Worm (Caenorhabditis elegans) whole organism, mixed stage, embryonic: Measurements from ENCODE around the gene slc-25A21.
A peak's percentile ranks its signal among the peaks of the same experiment; 100 is the strongest.

Experiments used
- M03D4.4 ChIP-seq: sonication (generic microtip); optimal IDR thresholded peaks from 2 replicates; lab custom pipeline; 2017; ENCODE audit warnings: mild to moderate bottlenecking, missing genetic modification characterization, missing compliant biosample characterization
- bed-3 ChIP-seq: fragments of 200-800 bp; sonication (Bioruptor generic); optimal IDR thresholded peaks from 3 replicates; lab custom pipeline; 2018; ENCODE audit warnings: mild to moderate bottlenecking, missing genetic modification characterization, moderate library complexity, missing compliant biosample characterization
- blmp-1 ChIP-seq: fragments of 150-350 bp; optimal IDR thresholded peaks from 2 replicates; lab custom pipeline; 2014; ENCODE audit warnings: missing biosample characterization, missing genetic modification characterization
- ceh-43 ChIP-seq: fragments of 200-800 bp; sonication (Bioruptor generic); optimal IDR thresholded peaks from 2 replicates; lab custom pipeline; 2018; ENCODE audit warnings: mild to moderate bottlenecking, missing genetic modification characterization, moderate library complexity, missing compliant biosample characterization
- ceh-83 ChIP-seq: fragments of 200-800 bp; sonication (Bioruptor generic); optimal IDR thresholded peaks from 2 replicates; lab custom pipeline; 2018; ENCODE audit warnings: mild to moderate bottlenecking, missing genetic modification characterization, missing compliant biosample characterization
- ces-1 ChIP-seq: fragments of 150-350 bp; optimal IDR thresholded peaks from 2 replicates; lab custom pipeline; 2014; ENCODE audit warnings: missing biosample characterization, missing genetic modification reagents, missing genetic modification characterization
- drap-1 ChIP-seq: fragments of 200-800 bp; sonication (Bioruptor generic); optimal IDR thresholded peaks from 3 replicates; lab custom pipeline; 2018; ENCODE audit warnings: mild to moderate bottlenecking, missing genetic modification characterization, missing compliant biosample characterization
- elt-1 ChIP-seq: sonication (generic microtip); optimal IDR thresholded peaks from 2 replicates; lab custom pipeline; 2017; ENCODE audit warnings: missing genetic modification characterization, mild to moderate bottlenecking, missing compliant biosample characterization, antibody characterized with exemption, moderate library complexity, borderline replicate concordance; ENCODE audit not compliant: insufficient read depth
- elt-3 ChIP-seq: fragments of 150-350 bp; optimal IDR thresholded peaks from 2 replicates; lab custom pipeline; 2014; ENCODE audit warnings: missing biosample characterization, missing genetic modification characterization
- ham-2 ChIP-seq: fragments of 200-800 bp; sonication (Bioruptor generic); optimal IDR thresholded peaks from 2 replicates; lab custom pipeline; 2018; ENCODE audit warnings: mild to moderate bottlenecking, missing genetic modification characterization, missing compliant biosample characterization
- hlh-1 ChIP-seq: fragments of 150-350 bp; optimal IDR thresholded peaks from 2 replicates; lab custom pipeline; 2014; ENCODE audit warnings: missing biosample characterization, missing genetic modification reagents, missing genetic modification characterization
- lin-32 ChIP-seq: fragments of 200-800 bp; sonication (Bioruptor generic); optimal IDR thresholded peaks from 2 replicates; lab custom pipeline; 2018; ENCODE audit warnings: mild to moderate bottlenecking, missing genetic modification characterization, missing compliant biosample characterization
- lsy-2 ChIP-seq: fragments of 150-350 bp; optimal IDR thresholded peaks from 2 replicates; lab custom pipeline; 2014; ENCODE audit warnings: missing biosample characterization, missing genetic modification characterization
- mab-5 ChIP-seq: fragments of 150-350 bp; optimal IDR thresholded peaks from 2 replicates; lab custom pipeline; 2014; ENCODE audit warnings: missing biosample characterization, missing genetic modification characterization
- mep-1 ChIP-seq: fragments of 150-350 bp; optimal IDR thresholded peaks from 2 replicates; lab custom pipeline; 2017; ENCODE audit warnings: missing biosample characterization, missing genetic modification reagents, missing genetic modification characterization, inconsistent platforms
- mls-2 ChIP-seq: sonication (generic microtip); optimal IDR thresholded peaks from 2 replicates; lab custom pipeline; 2016; ENCODE audit warnings: mild to moderate bottlenecking, missing genetic modification characterization, moderate library complexity, missing compliant biosample characterization
- nhr-12 ChIP-seq: fragments of 150-350 bp; optimal IDR thresholded peaks from 2 replicates; lab custom pipeline; 2014; ENCODE audit warnings: missing biosample characterization, missing genetic modification characterization
- nhr-2 ChIP-seq: fragments of 150-350 bp; optimal IDR thresholded peaks from 2 replicates; lab custom pipeline; 2014; ENCODE audit warnings: missing biosample characterization, missing genetic modification characterization
- nhr-237 ChIP-seq: fragments of 150-350 bp; optimal IDR thresholded peaks from 2 replicates; lab custom pipeline; 2014; ENCODE audit warnings: missing biosample characterization, missing genetic modification characterization
- nhr-28 ChIP-seq: fragments of 150-350 bp; optimal IDR thresholded peaks from 2 replicates; lab custom pipeline; 2014; ENCODE audit warnings: missing biosample characterization, missing genetic modification characterization
- nhr-76 ChIP-seq: sonication (generic microtip); optimal IDR thresholded peaks from 2 replicates; lab custom pipeline; 2017; ENCODE audit warnings: missing biosample characterization, missing genetic modification characterization
- pha-4 ChIP-seq: fragments of 150-350 bp; optimal IDR thresholded peaks from 2 replicates; lab custom pipeline; 2018; ENCODE audit warnings: missing biosample characterization, missing genetic modification reagents, missing genetic modification characterization
- sem-2 ChIP-seq: fragments of 200-800 bp; sonication (Bioruptor generic); optimal IDR thresholded peaks from 2 replicates; lab custom pipeline; 2018; ENCODE audit warnings: mild to moderate bottlenecking, missing genetic modification characterization, missing compliant biosample characterization
- snpc-4 ChIP-seq: fragments of 150-350 bp; optimal IDR thresholded peaks from 2 replicates; lab custom pipeline; 2014; ENCODE audit warnings: missing biosample characterization, missing genetic modification characterization
- sptf-1 ChIP-seq: sonication (generic microtip); optimal IDR thresholded peaks from 2 replicates; lab custom pipeline; 2017; ENCODE audit warnings: mild to moderate bottlenecking, missing genetic modification characterization, moderate library complexity, missing compliant biosample characterization
- unc-120 ChIP-seq: sonication (generic microtip); optimal IDR thresholded peaks from 2 replicates; lab custom pipeline; 2017; ENCODE audit warnings: missing genetic modification characterization, missing compliant biosample characterization; ENCODE audit not compliant: poor library complexity, severe bottlenecking
- unc-39 ChIP-seq: fragments of 150-350 bp; optimal IDR thresholded peaks from 2 replicates; lab custom pipeline; 2014; ENCODE audit warnings: missing biosample characterization, missing genetic modification characterization
- unc-62 ChIP-seq: fragments of 150-350 bp; optimal IDR thresholded peaks from 2 replicates; lab custom pipeline; 2014; ENCODE audit warnings: missing biosample characterization, missing genetic modification reagents, missing genetic modification characterization
- zip-8 ChIP-seq: fragments of 150-350 bp; optimal IDR thresholded peaks from 2 replicates; lab custom pipeline; 2014; ENCODE audit warnings: missing biosample characterization, missing genetic modification characterization
- ztf-11 ChIP-seq: fragments of 150-350 bp; optimal IDR thresholded peaks from 2 replicates; lab custom pipeline; 2014; ENCODE audit warnings: missing biosample characterization, missing genetic modification characterization

The slc-25A21 gene

DNA sequence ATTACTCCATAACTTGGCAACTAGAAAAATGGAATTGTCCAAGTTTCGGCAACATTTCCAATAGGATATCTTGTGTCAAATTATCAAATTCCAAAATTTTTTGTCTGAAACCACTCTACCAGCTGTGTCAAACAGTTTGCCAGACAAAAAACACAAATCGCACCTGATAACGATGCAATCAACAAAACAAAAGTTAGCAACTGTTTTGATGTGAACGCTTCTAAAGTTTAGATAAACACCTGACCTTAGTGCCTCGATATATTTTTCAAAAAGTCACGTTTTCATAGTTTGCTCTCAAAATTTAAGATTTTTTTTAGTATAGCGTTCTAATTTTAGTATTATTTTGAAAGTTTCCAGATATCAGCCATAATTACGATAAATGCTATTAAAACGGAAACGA is 38.4 kb upstream of the slc-25A21 start:
- TF ChIP-seq mls-2 (tag; lab: Kevin White, UChicago) (no peak), lin-32 (GFP tag; lab: Kevin White, UChicago) (no peak), mep-1 (tag; lab: Kevin White, UChicago) (no peak), hlh-1 (tag; lab: Kevin White, UChicago) (no peak), sem-2 (no peak), ceh-43 (no peak), nhr-2 (tag; lab: Kevin White, UChicago) (no peak), unc-120 (tag; lab: Kevin White, UChicago) (no peak), zip-8 (no peak), unc-39 (tag; lab: Kevin White, UChicago) (no peak), nhr-76 (tag; lab: Kevin White, UChicago) (no peak), elt-1 (no peak), drap-1 (GFP tag; lab: Kevin White, UChicago) (no peak), blmp-1 (tag; lab: Kevin White, UChicago) (no peak), mab-5 (tag; lab: Kevin White, UChicago) (no peak), nhr-28 (tag; lab: Kevin White, UChicago) (no peak)

DNA sequence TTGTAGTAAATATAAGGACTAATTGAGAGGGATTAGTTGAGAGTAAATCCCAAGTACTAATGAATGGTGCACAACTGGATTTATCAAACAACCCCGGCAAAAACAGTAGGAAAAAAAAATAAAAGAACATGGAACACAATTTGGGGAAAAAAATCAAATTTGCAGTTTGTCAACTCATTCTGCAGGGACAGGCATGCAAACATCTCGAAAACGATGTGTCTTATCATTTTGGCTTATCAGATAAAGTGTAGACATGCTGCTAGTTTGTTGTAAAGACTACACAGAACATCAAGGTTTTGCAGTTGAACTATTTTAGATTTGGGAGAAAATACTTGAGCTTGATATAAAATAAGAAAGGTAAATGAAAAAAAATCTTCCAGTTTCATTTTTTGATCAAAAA is 35.9 kb upstream of the slc-25A21 start:
- TF ChIP-seq snpc-4 (tag; lab: Kevin White, UChicago) (no peak), ceh-83 (no peak), M03D4.4 (tag; lab: Kevin White, UChicago) (no peak), sem-2 (no peak), bed-3 (GFP tag; lab: Kevin White, UChicago) (no peak)

DNA sequence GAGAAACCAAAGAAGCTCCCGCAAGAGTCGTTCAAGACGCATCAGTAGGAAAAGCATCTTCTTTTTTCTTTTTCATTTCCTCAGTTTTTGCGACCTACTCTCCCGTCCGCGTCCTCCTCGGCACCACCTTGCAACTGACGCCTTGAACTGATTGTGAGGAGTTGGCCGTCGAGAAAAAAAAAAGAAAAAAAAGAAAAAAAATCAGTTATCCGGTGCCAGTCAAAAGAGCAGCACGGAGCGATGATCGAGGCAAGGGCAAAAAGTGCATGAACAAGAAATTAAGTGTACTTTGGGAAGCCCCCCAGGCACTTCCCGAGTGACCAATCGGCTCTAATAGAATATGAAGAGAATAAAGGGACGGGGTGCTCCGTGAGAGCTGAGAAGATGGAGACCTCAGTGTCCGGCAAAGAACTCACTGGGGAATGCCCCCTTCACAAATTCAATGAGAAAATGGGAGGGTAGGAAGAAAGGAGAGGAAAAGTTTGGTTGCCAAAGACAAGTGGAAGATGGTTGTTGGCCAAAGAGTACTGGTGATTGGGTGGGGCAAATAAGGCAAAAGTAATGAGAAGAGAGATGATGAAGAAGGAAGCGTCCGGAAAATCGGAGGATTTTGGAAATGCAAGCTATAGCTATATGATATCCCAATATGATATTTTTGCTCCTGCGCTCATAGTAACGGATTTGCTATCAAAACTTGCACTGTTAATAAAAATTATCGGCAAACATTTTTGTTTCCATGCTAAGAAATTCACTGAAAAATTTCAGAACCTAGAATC is 34.3 kb upstream of the slc-25A21 start:
- TF ChIP-seq bed-3 (GFP tag; lab: Kevin White, UChicago) = no peak
- TF ChIP-seq unc-120 (tag; lab: Kevin White, UChicago) = no peak
- no peak for TF ChIP-seq blmp-1 (tag; lab: Kevin White, UChicago)
- peak; percentile 31 for TF ChIP-seq hlh-1 (tag; lab: Kevin White, UChicago)
- no peak for TF ChIP-seq lsy-2 (tag; lab: Kevin White, UChicago)
- TF ChIP-seq ham-2 = no peak
- no peak for TF ChIP-seq sem-2
- no peak for TF ChIP-seq snpc-4 (tag; lab: Kevin White, UChicago)
- peak; percentile 66 for TF ChIP-seq ces-1 (GFP tag; lab: Kevin White, UChicago)
- TF ChIP-seq sptf-1 (tag; lab: Kevin White, UChicago) = peak; percentile 4
- TF ChIP-seq mep-1 (tag; lab: Kevin White, UChicago) = no peak
- no peak for TF ChIP-seq nhr-12
- TF ChIP-seq lin-32 (GFP tag; lab: Kevin White, UChicago) = no peak
- no peak for TF ChIP-seq nhr-237 (tag; lab: Kevin White, UChicago)
- TF ChIP-seq pha-4 = no peak
- TF ChIP-seq nhr-28 (tag; lab: Kevin White, UChicago) = no peak
- TF ChIP-seq mls-2 (tag; lab: Kevin White, UChicago) = no peak
- no peak for TF ChIP-seq ceh-83
- TF ChIP-seq, all 35 proteins: peak for 3

DNA sequence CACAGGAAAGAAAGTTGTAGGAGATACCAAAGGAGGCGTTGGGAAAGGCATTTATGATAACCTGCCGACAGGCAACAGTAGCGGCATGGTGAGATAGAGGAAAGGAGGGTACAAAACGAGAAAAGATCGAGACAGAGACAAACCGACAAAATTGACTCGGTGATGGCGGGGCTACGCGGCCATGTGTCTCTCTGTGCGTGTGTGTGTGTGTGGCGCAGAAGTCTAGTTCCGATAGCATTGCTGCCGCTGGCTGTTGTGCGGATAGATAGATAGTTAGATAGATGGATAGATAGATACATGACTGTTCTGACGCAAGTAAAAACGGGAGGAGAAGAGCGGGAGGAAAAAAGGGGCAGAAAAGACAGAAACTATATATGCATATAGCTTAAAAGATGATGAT is 32.8 kb upstream of the slc-25A21 start:
- no peak for TF ChIP-seq mep-1 (tag; lab: Kevin White, UChicago)
- TF ChIP-seq ham-2 = peak; percentile 88
- TF ChIP-seq lin-32 (GFP tag; lab: Kevin White, UChicago) = no peak
- no peak for TF ChIP-seq snpc-4 (tag; lab: Kevin White, UChicago)
- no peak for TF ChIP-seq nhr-12
- peak; percentile 6 for TF ChIP-seq sem-2
- peak; percentile 1 for TF ChIP-seq blmp-1 (tag; lab: Kevin White, UChicago)
- no peak for TF ChIP-seq unc-39 (tag; lab: Kevin White, UChicago)
- TF ChIP-seq nhr-237 (tag; lab: Kevin White, UChicago) = peak; percentile 36
- TF ChIP-seq unc-62 = peak; percentile 50
- TF ChIP-seq M03D4.4 (tag; lab: Kevin White, UChicago) = no peak
- TF ChIP-seq zip-8 = no peak
- TF ChIP-seq ztf-11 (tag; lab: Kevin White, UChicago) = no peak
- peak; percentile 89 for TF ChIP-seq elt-1

DNA sequence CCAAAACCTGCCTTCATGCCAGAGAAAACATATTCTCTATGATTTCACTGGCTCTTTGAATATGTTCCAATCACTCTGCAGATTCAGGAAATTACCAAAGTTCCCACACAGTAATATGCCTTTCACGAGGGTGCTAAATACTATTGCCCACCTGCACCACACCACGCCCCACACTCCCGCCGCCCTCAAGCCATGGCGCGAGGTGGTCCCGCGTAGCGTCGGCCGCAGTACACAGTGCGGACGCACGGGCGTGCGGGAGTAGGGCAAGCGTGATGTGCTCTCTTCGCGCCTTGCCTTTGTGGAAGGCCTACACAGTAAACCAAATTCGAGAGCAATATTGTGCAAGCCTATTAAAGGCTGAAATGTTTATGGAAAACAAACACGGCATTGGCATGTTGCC is 32.2 kb upstream of the slc-25A21 start:
- no peak for TF ChIP-seq ces-1 (GFP tag; lab: Kevin White, UChicago)
- no peak for TF ChIP-seq nhr-237 (tag; lab: Kevin White, UChicago)
- no peak for TF ChIP-seq elt-3 (tag; lab: Kevin White, UChicago)
- no peak for TF ChIP-seq M03D4.4 (tag; lab: Kevin White, UChicago)
- TF ChIP-seq nhr-12 = no peak
- no peak for TF ChIP-seq ceh-83
- no peak for TF ChIP-seq ham-2
